Worm (Caenorhabditis elegans): ENCODE measurements around the gene F56D6.23.

- TF ChIP-seq pes-1 (GFP tag; IDR thresholded peaks at IDR 0.05) (no peak), ama-1 (optimal IDR thresholded peaks at IDR 0.05) (no peak), flt-1 (GFP tag; IDR thresholded peaks at IDR 0.05) (no peak), B0310.2 (tag; optimal IDR thresholded peaks at IDR 0.05) (no peak), sea-1 (GFP tag; conservative IDR thresholded peaks at IDR 0.05) (no peak), hnd-1 (tag; optimal IDR thresholded peaks at IDR 0.05) (no peak), F13C5.2 (tag; optimal IDR thresholded peaks at IDR 0.05) (no peak), ceh-13 (GFP tag; optimal IDR thresholded peaks at IDR 0.05) (no peak), tbx-11 (GFP tag; IDR thresholded peaks at IDR 0.05) (no peak), ets-7 (tag; optimal IDR thresholded peaks at IDR 0.05) (no peak), hmg-4 (GFP tag; optimal IDR thresholded peaks at IDR 0.05) (no peak), scrt-1 (GFP tag; IDR thresholded peaks at IDR 0.05) (no peak)
Observed at ce11 chrIV:3869875-3870274, 48.4 kb upstream of the F56D6.23 start.
